Worm (Caenorhabditis elegans): ENCODE measurements around the gene nonu-1.

ce11 chrIII:4808089-4808488 is 41.6 kb downstream of the nonu-1 start:
- no peak for TF ChIP-seq nhr-12 (tag; optimal IDR thresholded peaks at IDR 0.05)
- no peak for TF ChIP-seq aha-1 (tag; optimal IDR thresholded peaks at IDR 0.05)
- no peak for TF ChIP-seq pqm-1 (tag; optimal IDR thresholded peaks at IDR 0.05)
- TF ChIP-seq nhr-20 (tag; optimal IDR thresholded peaks at IDR 0.05): no peak
- no peak for TF ChIP-seq blmp-1 (tag; optimal IDR thresholded peaks at IDR 0.05)
- TF ChIP-seq ama-1 (optimal IDR thresholded peaks at IDR 0.05): no peak
- no peak for TF ChIP-seq skn-1 (tag; optimal IDR thresholded peaks at IDR 0.05)
- TF ChIP-seq fos-1 (tag; optimal IDR thresholded peaks at IDR 0.05): no peak
- no peak for TF ChIP-seq unc-62 (GFP tag; optimal IDR thresholded peaks at IDR 0.05)
- no peak for TF ChIP-seq egl-27 (tag; optimal IDR thresholded peaks at IDR 0.05)
- TF ChIP-seq jun-1 (tag; optimal IDR thresholded peaks at IDR 0.05): no peak
- TF ChIP-seq lin-15B (tag; optimal IDR thresholded peaks at IDR 0.05): no peak
- TF ChIP-seq unc-130 (tag; optimal IDR thresholded peaks at IDR 0.05): no peak
- no peak for TF ChIP-seq nhr-76 (tag; optimal IDR thresholded peaks at IDR 0.05)

All from whole organism, L1 larva.